Fruit fly (Drosophila melanogaster): ENCODE measurements around the gene MKP-4.

dm6 chrX:19637434-19638327, 14.8 kb downstream of the MKP-4 start:
- TF ChIP-seq ttk (optimal IDR thresholded peaks at IDR 0.05) (no peak), psq (optimal IDR thresholded peaks at IDR 0.05) (no peak), h (optimal IDR thresholded peaks at IDR 0.05) (no peak)
